Fruit fly (Drosophila melanogaster) whole organism, adult: ENCODE measurements around the gene CG7094.

Source experiments
- CG1620 ChIP-seq: fragments of 200-800 bp; sonication (Bioruptor generic); optimal IDR thresholded peaks from 2 replicates; lab custom pipeline; 2016; ENCODE audit warnings: missing biosample characterization, missing genetic modification characterization
- CG33017 ChIP-seq: fragments of 200-800 bp; sonication (Bioruptor generic); optimal IDR thresholded peaks from 2 replicates; lab custom pipeline; 2018; ENCODE audit warnings: missing biosample characterization, mild to moderate bottlenecking, missing genetic modification characterization, moderate library complexity
- CG7101 ChIP-seq: fragments of 200-800 bp; sonication (Bioruptor generic); optimal IDR thresholded peaks from 2 replicates; lab custom pipeline; 2018; ENCODE audit warnings: missing biosample characterization, mild to moderate bottlenecking, missing genetic modification characterization, moderate library complexity
- pad ChIP-seq: fragments of 200-800 bp; sonication (Bioruptor generic); optimal IDR thresholded peaks from 3 replicates; lab custom pipeline; 2017; ENCODE audit warnings: missing biosample characterization, missing genetic modification characterization, mild to moderate bottlenecking, moderate library complexity, missing genetic modification reagents

DNA sequence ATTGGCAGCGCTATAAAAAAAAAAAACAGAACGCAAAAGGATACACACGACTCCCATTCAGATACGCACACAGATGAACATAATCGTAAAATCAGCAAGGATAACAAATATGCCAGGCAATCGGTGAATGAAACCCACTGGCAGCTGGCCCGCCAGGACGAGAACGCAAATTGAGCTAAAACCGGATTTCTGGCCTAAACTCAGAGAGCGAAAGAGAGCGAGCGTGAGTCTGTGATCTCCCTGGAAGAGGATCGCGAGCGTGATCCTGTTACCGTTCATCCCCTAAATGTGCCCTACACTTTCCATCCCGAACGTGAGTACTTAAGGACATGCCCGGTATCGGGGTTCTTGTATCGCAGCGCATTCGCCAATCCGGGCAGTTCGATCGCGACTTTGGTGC, 10.2 kb upstream of the CG7094 start:
- TF ChIP-seq CG33017: no peak
- no peak for TF ChIP-seq CG1620 (GFP tag; lab: Kevin White, UChicago)
- no peak for TF ChIP-seq pad (GFP tag; lab: Kevin White, UChicago)
- TF ChIP-seq CG7101 (tag; lab: Kevin White, UChicago): no peak
